Worm (Caenorhabditis elegans) whole organism, early embryonic: Measurements from ENCODE around the gene ugt-15.

Source experiments
- B0310.2 ChIP-seq: sonication (generic microtip); optimal IDR thresholded peaks from 2 replicates; lab custom pipeline; 2016; ENCODE audit warnings: mild to moderate bottlenecking, missing genetic modification characterization, missing compliant biosample characterization
- F13C5.2 ChIP-seq: sonication (generic microtip); optimal IDR thresholded peaks from 2 replicates; lab custom pipeline; 2017; ENCODE audit warnings: mild to moderate bottlenecking, missing genetic modification characterization, inconsistent platforms, missing compliant biosample characterization
- aly-1 ChIP-seq: sonication (generic microtip); optimal IDR thresholded peaks from 2 replicates; lab custom pipeline; 2016; ENCODE audit warnings: missing genetic modification characterization, missing compliant biosample characterization
- ama-1 ChIP-seq: fragments of 150-350 bp; optimal IDR thresholded peaks from 2 replicates; lab custom pipeline; 2014
- ceh-13 ChIP-seq: fragments of 200-800 bp; sonication (Bioruptor generic); optimal IDR thresholded peaks from 2 replicates; lab custom pipeline; 2018; ENCODE audit warnings: mild to moderate bottlenecking, missing genetic modification characterization, missing compliant biosample characterization
- ets-7 ChIP-seq: sonication (generic microtip); optimal IDR thresholded peaks from 2 replicates; lab custom pipeline; 2016; ENCODE audit warnings: missing genotype, missing genetic modification characterization, missing compliant biosample characterization
- flt-1 ChIP-seq: fragments of 200-800 bp; sonication (Bioruptor generic); IDR thresholded peaks from 2 replicates; pipeline ENCODE4 v1.3.6; 2022; ENCODE audit warnings: missing genetic modification characterization, missing compliant biosample characterization
- hmbx-1 ChIP-seq: sonication (generic microtip); optimal IDR thresholded peaks from 2 replicates; lab custom pipeline; 2016; ENCODE audit warnings: mild to moderate bottlenecking, missing genetic modification characterization, missing compliant biosample characterization
- pes-1 ChIP-seq: fragments of 200-800 bp; sonication (Bioruptor generic); IDR thresholded peaks from 2 replicates; pipeline ENCODE4 v1.3.6; 2022; ENCODE audit warnings: missing genetic modification reagents, missing genetic modification characterization, missing compliant biosample characterization
- scrt-1 ChIP-seq: fragments of 200-800 bp; sonication (Bioruptor generic); IDR thresholded peaks from 2 replicates; pipeline ENCODE4 v1.3.6; 2022; ENCODE audit warnings: missing genetic modification characterization, missing compliant biosample characterization
- sea-1 ChIP-seq: fragments of 200-800 bp; sonication (Bioruptor generic); conservative IDR thresholded peaks from 2 replicates; pipeline ENCODE4 v1.3.6; 2022; ENCODE audit warnings: missing genetic modification characterization, missing compliant biosample characterization
- tbx-11 ChIP-seq: fragments of 200-800 bp; sonication (Bioruptor generic); IDR thresholded peaks from 2 replicates; pipeline ENCODE4 v1.3.6; 2022; ENCODE audit warnings: missing genetic modification characterization, missing compliant biosample characterization
- tbx-37 ChIP-seq: fragments of 200-800 bp; sonication (Bioruptor generic); conservative IDR thresholded peaks from 2 replicates; pipeline ENCODE4 v1.3.6; 2022; ENCODE audit warnings: missing genetic modification reagents, missing genetic modification characterization, missing compliant biosample characterization
- tra-4 ChIP-seq: sonication (generic microtip); optimal IDR thresholded peaks from 2 replicates; lab custom pipeline; 2017; ENCODE audit warnings: missing genetic modification characterization, missing compliant biosample characterization

ugt-15 gene

DNA sequence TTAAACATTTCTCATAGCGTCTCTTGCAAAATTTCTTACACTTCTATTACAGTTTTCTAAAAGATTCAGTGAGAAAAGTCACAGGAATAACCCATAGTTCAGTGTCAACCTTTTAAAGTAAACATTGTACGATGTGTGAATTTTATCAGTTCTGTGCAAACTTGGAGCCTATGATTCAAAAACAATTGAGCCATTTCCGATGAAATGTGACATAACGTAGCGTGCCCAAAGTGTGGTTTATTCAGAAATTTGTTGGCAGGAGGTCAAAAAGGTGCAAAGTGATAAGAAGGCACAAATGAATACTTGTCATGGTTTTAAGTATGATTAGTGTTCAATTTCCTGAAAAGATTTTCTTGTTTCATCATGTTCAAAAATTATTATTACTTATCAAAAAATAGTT, 50.3 kb downstream of the ugt-15 start:
- no peak for TF ChIP-seq F13C5.2 (tag; lab: Kevin White, UChicago)
- TF ChIP-seq ceh-13 (GFP tag; lab: Kevin White, UChicago): no peak
- TF ChIP-seq tbx-11 (GFP tag; lab: Robert Waterston, UW): no peak
- TF ChIP-seq flt-1 (GFP tag; lab: Robert Waterston, UW): no peak
- no peak for TF ChIP-seq tra-4
- TF ChIP-seq aly-1 (tag; lab: Kevin White, UChicago): no peak
- no peak for TF ChIP-seq tbx-37
- TF ChIP-seq sea-1 (GFP tag; lab: Robert Waterston, UW): no peak

DNA sequence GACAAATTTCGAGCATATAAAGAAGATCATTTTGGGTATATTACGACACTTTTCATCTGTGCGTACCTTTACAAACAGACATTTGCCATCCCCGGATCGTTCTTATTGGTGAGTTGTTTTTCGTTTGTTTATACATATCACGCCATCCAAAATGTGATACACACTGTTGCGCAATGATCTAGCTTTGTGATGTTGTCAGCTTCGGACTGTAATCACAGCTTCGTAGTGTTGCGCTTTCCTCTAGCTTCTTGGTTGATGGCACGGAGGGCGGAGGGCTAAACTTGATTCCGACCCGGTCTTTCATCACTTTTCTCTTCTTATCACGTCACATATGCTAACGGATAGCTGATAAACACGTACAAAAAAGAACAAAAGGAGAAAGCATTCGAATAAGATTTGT, 52.0 kb downstream of the ugt-15 start:
- TF ChIP-seq ets-7 (no peak), tra-4 (no peak), tbx-37 (no peak), F13C5.2 (tag; lab: Kevin White, UChicago) (no peak), scrt-1 (no peak), flt-1 (GFP tag; lab: Robert Waterston, UW) (no peak), pes-1 (GFP tag; lab: Robert Waterston, UW) (no peak), ama-1 (lab: Kevin White, UChicago) (no peak), hmbx-1 (no peak), ceh-13 (GFP tag; lab: Kevin White, UChicago) (no peak), tbx-11 (GFP tag; lab: Robert Waterston, UW) (no peak), B0310.2 (tag; lab: Kevin White, UChicago) (no peak), aly-1 (tag; lab: Kevin White, UChicago) (no peak)
